Worm (Caenorhabditis elegans): ENCODE measurements around the gene mlc-5.

- no peak for TF ChIP-seq mab-5 (tag; optimal IDR thresholded peaks at IDR 0.05)
- no peak for TF ChIP-seq ztf-11 (tag; optimal IDR thresholded peaks at IDR 0.05)
- no peak for TF ChIP-seq bed-3 (GFP tag; optimal IDR thresholded peaks at IDR 0.05)
Observed at ce11 chrIII:13635235-13635634, 12.1 kb downstream of the mlc-5 start.

Data from whole organism, mixed stage, embryonic.